Worm (Caenorhabditis elegans): Measurements from ENCODE around the gene nlp-24.

nlp-24 gene

DNA sequence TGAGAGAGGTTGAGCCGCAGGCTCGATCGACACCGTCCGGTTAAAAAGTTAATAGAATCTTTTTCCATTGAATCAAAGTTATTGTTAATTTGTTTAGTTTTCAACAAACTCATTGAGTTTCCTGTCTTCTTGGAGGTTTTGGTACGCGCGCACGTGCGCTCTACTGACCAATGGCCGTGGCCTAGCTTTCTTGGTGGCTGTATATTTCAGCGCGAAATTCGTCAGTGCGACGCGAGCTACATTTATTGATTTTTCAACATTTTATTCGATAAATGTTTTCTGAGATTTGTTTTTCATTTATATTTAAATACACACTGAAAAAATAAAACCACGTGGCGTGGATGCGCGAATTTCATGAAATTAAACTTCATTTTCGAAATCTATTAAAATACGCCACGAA, 28.0 kb downstream of the nlp-24 start, which contains the start of gene bir-1 (continued):
- peak; percentile 44; the same call in 1 of the 2 replicates for TF ChIP-seq ZK337.2 (GFP tag; IDR thresholded peaks at IDR 0.05)
- peak; percentile 5 for TF ChIP-seq nhr-77 (tag; optimal IDR thresholded peaks at IDR 0.05)
- TF ChIP-seq dmd-9 (GFP tag; IDR thresholded peaks at IDR 0.05): 0 out of 2 replicates have a peak, but pooled peaks have one; percentile 48
- TF ChIP-seq nhr-25 (tag; optimal IDR thresholded peaks at IDR 0.05; ENCODE audit: borderline replicate concordance, insufficient read depth): peak; percentile 31
- no peak for TF ChIP-seq arid-1 (GFP tag; conservative IDR thresholded peaks at IDR 0.05)
- TF ChIP-seq mes-2 (tag; optimal IDR thresholded peaks at IDR 0.05; ENCODE audit: poor library complexity, severe bottlenecking): peak; percentile 96
- TF ChIP-seq nhr-237 (tag; optimal IDR thresholded peaks at IDR 0.05): no peak
- no peak for TF ChIP-seq zip-11 (GFP tag; IDR thresholded peaks at IDR 0.05)
- TF ChIP-seq F49E8.2 (tag; optimal IDR thresholded peaks at IDR 0.05; ENCODE audit: borderline replicate concordance): no peak
- TF ChIP-seq nhr-48 (tag; optimal IDR thresholded peaks at IDR 0.05): no peak
- no peak for TF ChIP-seq ZK546.5 (tag; optimal IDR thresholded peaks at IDR 0.05)
- TF ChIP-seq dve-1 (tag; optimal IDR thresholded peaks at IDR 0.05; ENCODE audit: insufficient read depth): peak; percentile 24
- peak; percentile 44 to 90 for TF ChIP-seq mdl-1 (tag; optimal IDR thresholded peaks at IDR 0.05)
- TF ChIP-seq lin-29 (GFP tag; IDR thresholded peaks at IDR 0.05): no peak
- peak; percentile 53; the same call in 1 of the 2 replicates for TF ChIP-seq hmg-1.1 (GFP tag; IDR thresholded peaks at IDR 0.05)
- TF ChIP-seq lin-39 (tag; optimal IDR thresholded peaks at IDR 0.05): no peak
- TF ChIP-seq gei-8 (GFP tag; optimal IDR thresholded peaks at IDR 0.05): no peak
- no peak for TF ChIP-seq egl-43 (GFP tag; IDR thresholded peaks at IDR 0.05)
- no peak for TF ChIP-seq nhr-42 (GFP tag; IDR thresholded peaks at IDR 0.05)
- TF ChIP-seq ceh-62 (tag; optimal IDR thresholded peaks at IDR 0.05): no peak
- TF ChIP-seq mxl-3 (GFP tag; optimal IDR thresholded peaks at IDR 0.05): peak; percentile 82
- no peak for TF ChIP-seq lir-3 (tag; optimal IDR thresholded peaks at IDR 0.05)
- no peak for TF ChIP-seq lin-13 (GFP tag; optimal IDR thresholded peaks at IDR 0.05)
- TF ChIP-seq nhr-111 (GFP tag; optimal IDR thresholded peaks at IDR 0.05): no peak
- TF ChIP-seq mxl-2 (GFP tag; conservative IDR thresholded peaks at IDR 0.05): no peak
- no peak for TF ChIP-seq D1046.2 (GFP tag; IDR thresholded peaks at IDR 0.05)
- TF ChIP-seq lsy-2 (tag; optimal IDR thresholded peaks at IDR 0.05): peak in 1 of 2 experiments; percentile 73
- no peak for TF ChIP-seq ceh-82 (tag; optimal IDR thresholded peaks at IDR 0.05)
- TF ChIP-seq dpl-1 (GFP tag; optimal IDR thresholded peaks at IDR 0.05): peak; percentile 75
- no peak for TF ChIP-seq set-16 (GFP tag; IDR thresholded peaks at IDR 0.05)
- no peak for TF ChIP-seq ztf-7 (tag; optimal IDR thresholded peaks at IDR 0.05)
- no peak for TF ChIP-seq tag-97 (GFP tag; IDR thresholded peaks at IDR 0.05)
- TF ChIP-seq hlh-30 (tag; optimal IDR thresholded peaks at IDR 0.05; ENCODE audit: insufficient read depth): peak; percentile 72
- TF ChIP-seq snpc-4 (tag; optimal IDR thresholded peaks at IDR 0.05): no peak
- no peak for TF ChIP-seq sdz-12 (GFP tag; optimal IDR thresholded peaks at IDR 0.05)
- TF ChIP-seq fos-1 (tag; optimal IDR thresholded peaks at IDR 0.05): no peak
- peak; percentile 47; the same call in 1 of the 2 replicates for TF ChIP-seq dmd-6 (GFP tag; IDR thresholded peaks at IDR 0.05)

DNA sequence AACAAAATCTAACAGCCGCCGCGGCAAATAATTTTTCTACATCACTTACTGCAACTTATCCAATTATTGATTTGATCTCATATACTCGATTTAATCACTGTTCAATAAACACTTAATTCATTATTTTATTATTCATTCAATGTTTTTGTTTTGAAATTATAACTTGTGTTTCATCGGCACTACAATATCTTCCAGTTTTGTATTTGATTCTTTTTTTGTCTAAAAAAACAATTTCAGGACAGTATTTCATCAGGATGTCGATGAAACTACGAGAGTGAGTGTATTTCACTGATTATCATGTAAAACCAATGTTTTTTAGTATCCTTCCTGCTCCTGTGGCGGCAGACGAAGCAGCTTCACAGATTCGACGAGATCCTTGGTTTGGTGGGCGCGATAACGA, 29.1 kb downstream of the nlp-24 start, which contains the start of gene skp-1:
TSS of gene skp-1 (plus strand) at position 238 of the 400 bp plus-strand sequence.
- TF ChIP-seq aha-1 (tag) (peak; percentile 98), zfp-2 (tag; optimal IDR thresholded peaks at IDR 0.05) (no peak)

DNA sequence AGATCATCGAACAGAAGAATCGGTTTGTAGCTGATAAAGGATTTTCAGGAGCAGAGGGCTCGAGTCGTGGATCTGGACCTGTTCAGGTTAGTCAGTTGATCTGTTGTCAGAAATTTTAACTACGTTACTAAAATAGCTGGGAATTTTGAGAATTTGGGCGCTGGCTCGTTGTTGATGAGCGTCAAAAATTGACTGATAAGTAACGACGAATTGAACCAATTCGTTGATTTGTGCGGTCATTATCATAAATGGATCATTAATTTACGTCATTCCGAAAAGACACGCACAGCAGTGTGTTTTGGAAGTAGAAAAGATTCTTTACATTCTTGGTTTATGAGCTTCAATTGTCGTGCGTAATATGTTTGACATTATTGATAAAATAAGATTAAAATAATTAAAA, 31.6 kb downstream of the nlp-24 start:
- TF ChIP-seq ceh-32 (tag; optimal IDR thresholded peaks at IDR 0.05; ENCODE audit: poor library complexity) (no peak), Y75B8A.6 (GFP tag; IDR thresholded peaks at IDR 0.05) (no peak), hlh-11 (tag; optimal IDR thresholded peaks at IDR 0.05) (peak; percentile 49), jun-1 (tag; optimal IDR thresholded peaks at IDR 0.05) (no peak), ama-1 (optimal IDR thresholded peaks at IDR 0.05) (no peak), rbr-2 (tag; optimal IDR thresholded peaks at IDR 0.05) (no peak), lin-13 (GFP tag; optimal IDR thresholded peaks at IDR 0.05) (no peak), pqm-1 (tag; optimal IDR thresholded peaks at IDR 0.05) (peak; percentile 20), skn-1 (tag; optimal IDR thresholded peaks at IDR 0.05) (no peak), ZK337.2 (GFP tag; IDR thresholded peaks at IDR 0.05) (no peak), nhr-28 (tag; optimal IDR thresholded peaks at IDR 0.05) (peak; percentile 49), set-16 (GFP tag; IDR thresholded peaks at IDR 0.05) (no peak), dmd-6 (GFP tag; IDR thresholded peaks at IDR 0.05) (peak; percentile 72), tag-97 (GFP tag; IDR thresholded peaks at IDR 0.05) (no peak), ceh-82 (tag; optimal IDR thresholded peaks at IDR 0.05) (no peak), dve-1 (tag; optimal IDR thresholded peaks at IDR 0.05; ENCODE audit: insufficient read depth) (no peak), aha-1 (tag) (peak; percentile 46), nhr-77 (tag; optimal IDR thresholded peaks at IDR 0.05) (no peak), unc-39 (tag; optimal IDR thresholded peaks at IDR 0.05) (no peak)
